Worm (Caenorhabditis elegans) whole organism, L1 larva: ENCODE measurements around the gene C35D10.8.

Source experiments
- C04F5.9 ChIP-seq: sonication (generic microtip); optimal IDR thresholded peaks from 2 replicates; lab custom pipeline; 2016; ENCODE audit warnings: missing genetic modification characterization, missing compliant biosample characterization
- C16A3.4 ChIP-seq: fragments of 150-350 bp; optimal IDR thresholded peaks from 2 replicates; lab custom pipeline; 2014; ENCODE audit warnings: missing biosample characterization, missing genetic modification characterization
- C34B4.2 ChIP-seq: sonication (generic microtip); optimal IDR thresholded peaks from 2 replicates; lab custom pipeline; 2017; ENCODE audit warnings: mild to moderate bottlenecking, missing genetic modification characterization, missing compliant biosample characterization
- F16B12.6 ChIP-seq: fragments of 150-350 bp; optimal IDR thresholded peaks from 2 replicates; lab custom pipeline; 2014; ENCODE audit warnings: missing biosample characterization, missing genetic modification characterization
- Y116A8C.19 ChIP-seq: sonication (generic microtip); optimal IDR thresholded peaks from 2 replicates; lab custom pipeline; 2016; ENCODE audit warnings: missing compliant biosample characterization, missing genetic modification characterization, borderline replicate concordance
- alr-1 ChIP-seq: fragments of 200-800 bp; sonication (Bioruptor generic); optimal IDR thresholded peaks from 2 replicates; lab custom pipeline; 2018; ENCODE audit warnings: borderline replicate concordance, mild to moderate bottlenecking, missing genetic modification characterization, missing compliant biosample characterization
- aly-2 ChIP-seq: fragments of 150-350 bp; optimal IDR thresholded peaks from 2 replicates; lab custom pipeline; 2014; ENCODE audit warnings: missing biosample characterization, missing genetic modification characterization
- blmp-1 ChIP-seq: fragments of 150-350 bp; optimal IDR thresholded peaks from 2 replicates; lab custom pipeline; 2014; ENCODE audit warnings: missing biosample characterization, missing genetic modification characterization
- ceh-82 ChIP-seq, 3 experiments: fragments of 150-350 bp in 1 of 3; sonication (generic microtip) in 2 of 3; optimal IDR thresholded peaks; 2 replicates each; lab custom pipeline; 2014 to 2017; ENCODE audit warnings: missing biosample characterization in 3 of 3, missing genetic modification characterization in 3 of 3
- dpl-1 ChIP-seq, 3 experiments: fragments of 150-350 bp in 2 of 3; sonication (generic microtip) in 1 of 3; optimal IDR thresholded peaks; 2 replicates each; lab custom pipeline; 2014 to 2017; ENCODE audit warnings: missing biosample characterization in 3 of 3, missing genetic modification characterization in 3 of 3, missing genetic modification reagents in 3 of 3
- dsc-1 ChIP-seq: sonication (generic microtip); optimal IDR thresholded peaks from 2 replicates; lab custom pipeline; 2016; ENCODE audit warnings: mild to moderate bottlenecking, missing genetic modification characterization, missing compliant biosample characterization
- efl-1 ChIP-seq, 4 experiments: fragments of 150-350 bp; optimal IDR thresholded peaks in 3 of 4; peaks in 1 of 4; 1 replicate in 1 of 4; 2 replicates in 3 of 4; lab custom pipeline; 2014; ENCODE audit warnings: missing biosample characterization in 2 of 4, missing genetic modification characterization in 2 of 4, missing genetic modification reagents in 2 of 4
- fkh-8 ChIP-seq: sonication (generic microtip); optimal IDR thresholded peaks from 2 replicates; lab custom pipeline; 2016; ENCODE audit warnings: mild to moderate bottlenecking, missing genetic modification characterization, missing compliant biosample characterization
- fos-1 ChIP-seq: fragments of 150-350 bp; optimal IDR thresholded peaks from 2 replicates; lab custom pipeline; 2014; ENCODE audit warnings: missing biosample characterization, missing genetic modification characterization
- grh-1 ChIP-seq: fragments of 200-800 bp; sonication (Bioruptor generic); IDR thresholded peaks from 2 replicates; pipeline ENCODE4 v1.3.6; 2022; ENCODE audit warnings: missing genetic modification reagents, missing genetic modification characterization, missing compliant biosample characterization
- lin-14 ChIP-seq: fragments of 200-800 bp; sonication (Bioruptor generic); optimal IDR thresholded peaks from 2 replicates; lab custom pipeline; 2018; ENCODE audit warnings: mild to moderate bottlenecking, missing genetic modification characterization, moderate library complexity, missing compliant biosample characterization
- lin-15B ChIP-seq: fragments of 150-350 bp; sonication (generic microtip); optimal IDR thresholded peaks from 3 replicates; lab custom pipeline; 2014; ENCODE audit warnings: missing biosample characterization, missing genetic modification characterization
- lin-35 ChIP-seq, 2 experiments: fragments of 150-350 bp; optimal IDR thresholded peaks; 2 replicates each; lab custom pipeline; 2014; ENCODE audit warnings: missing biosample characterization in 2 of 2, missing genetic modification characterization in 2 of 2, missing genetic modification reagents in 2 of 2
- lir-3 ChIP-seq: sonication (generic microtip); optimal IDR thresholded peaks from 2 replicates; lab custom pipeline; 2016; ENCODE audit warnings: mild to moderate bottlenecking, missing genetic modification characterization, moderate library complexity, missing compliant biosample characterization; ENCODE audit not compliant: poor library complexity
- lsy-2 ChIP-seq, 2 experiments: fragments of 150-350 bp; optimal IDR thresholded peaks; 2 replicates each; lab custom pipeline; 2014; ENCODE audit warnings: missing biosample characterization in 2 of 2, missing genetic modification characterization in 2 of 2
- mep-1 ChIP-seq: fragments of 150-350 bp; optimal IDR thresholded peaks from 2 replicates; lab custom pipeline; 2014; ENCODE audit warnings: missing biosample characterization, missing genetic modification characterization
- nhr-12 ChIP-seq: sonication (generic microtip); optimal IDR thresholded peaks from 2 replicates; lab custom pipeline; 2017; ENCODE audit warnings: missing biosample characterization, missing genetic modification characterization
- nhr-19 ChIP-seq: fragments of 200-800 bp; sonication (Bioruptor generic); conservative IDR thresholded peaks from 2 replicates; pipeline ENCODE4 v1.3.6; 2022; ENCODE audit warnings: missing genetic modification characterization, missing compliant biosample characterization
- nhr-20 ChIP-seq: sonication (generic microtip); optimal IDR thresholded peaks from 2 replicates; lab custom pipeline; 2016; ENCODE audit warnings: mild to moderate bottlenecking, missing genetic modification characterization, missing compliant biosample characterization
- nhr-47 ChIP-seq: sonication (generic microtip); optimal IDR thresholded peaks from 2 replicates; lab custom pipeline; 2016; ENCODE audit warnings: mild to moderate bottlenecking, missing genetic modification characterization, moderate library complexity, missing compliant biosample characterization
- nhr-71 ChIP-seq: sonication (generic microtip); optimal IDR thresholded peaks from 2 replicates; lab custom pipeline; 2016; ENCODE audit warnings: mild to moderate bottlenecking, missing genetic modification characterization, moderate library complexity, missing compliant biosample characterization
- pqm-1 ChIP-seq: sonication (generic microtip); optimal IDR thresholded peaks from 3 replicates; lab custom pipeline; 2017; ENCODE audit warnings: missing biosample characterization, missing genetic modification characterization
- rnt-1 ChIP-seq: sonication (generic microtip); optimal IDR thresholded peaks from 2 replicates; lab custom pipeline; 2016; ENCODE audit warnings: mild to moderate bottlenecking, missing genetic modification characterization, moderate library complexity, missing compliant biosample characterization
- skn-1 ChIP-seq: fragments of 150-350 bp; optimal IDR thresholded peaks from 2 replicates; lab custom pipeline; 2014; ENCODE audit warnings: missing biosample characterization, missing genetic modification characterization
- snpc-4 ChIP-seq: fragments of 150-350 bp; optimal IDR thresholded peaks from 2 replicates; lab custom pipeline; 2014; ENCODE audit warnings: missing biosample characterization, missing genetic modification characterization
- snu-23 ChIP-seq: sonication (generic microtip); optimal IDR thresholded peaks from 2 replicates; lab custom pipeline; 2016; ENCODE audit warnings: missing genetic modification characterization, missing compliant biosample characterization
- sox-4 ChIP-seq: sonication (generic microtip); optimal IDR thresholded peaks from 2 replicates; lab custom pipeline; 2016; ENCODE audit warnings: missing genetic modification characterization, missing compliant biosample characterization
- sup-37 ChIP-seq: fragments of 200-800 bp; sonication (Bioruptor generic); optimal IDR thresholded peaks from 2 replicates; lab custom pipeline; 2018; ENCODE audit warnings: mild to moderate bottlenecking, missing genetic modification characterization, missing compliant biosample characterization
- swsn-7 ChIP-seq: sonication (generic microtip); optimal IDR thresholded peaks from 2 replicates; lab custom pipeline; 2016; ENCODE audit warnings: missing genetic modification characterization, missing compliant biosample characterization
- tbx-2 ChIP-seq: sonication (generic microtip); optimal IDR thresholded peaks from 2 replicates; lab custom pipeline; 2016; ENCODE audit warnings: missing genetic modification characterization, missing compliant biosample characterization
- unc-130 ChIP-seq: fragments of 150-350 bp; optimal IDR thresholded peaks from 2 replicates; lab custom pipeline; 2017; ENCODE audit warnings: missing biosample characterization, missing genetic modification characterization, inconsistent platforms
- unc-30 ChIP-seq: sonication (generic microtip); optimal IDR thresholded peaks from 2 replicates; lab custom pipeline; 2017; ENCODE audit warnings: missing biosample characterization, missing genetic modification characterization
- unc-62 ChIP-seq: fragments of 150-350 bp; optimal IDR thresholded peaks from 2 replicates; lab custom pipeline; 2014; ENCODE audit warnings: missing biosample characterization, missing genetic modification reagents, missing genetic modification characterization
- xbp-1 ChIP-seq: sonication (generic microtip); optimal IDR thresholded peaks from 2 replicates; lab custom pipeline; 2016; ENCODE audit warnings: missing genetic modification characterization, missing compliant biosample characterization
- ztf-11 ChIP-seq, 2 experiments: sonication (generic microtip); optimal IDR thresholded peaks; 2 replicates each; lab custom pipeline; 2016 to 2017; ENCODE audit warnings: missing genetic modification characterization in 2 of 2, missing biosample characterization in 1 of 2, missing compliant biosample characterization in 1 of 2
- ztf-4 ChIP-seq: fragments of 150-350 bp; optimal IDR thresholded peaks from 2 replicates; lab custom pipeline; 2014; ENCODE audit warnings: missing biosample characterization, missing genetic modification characterization

The C35D10.8 gene

DNA sequence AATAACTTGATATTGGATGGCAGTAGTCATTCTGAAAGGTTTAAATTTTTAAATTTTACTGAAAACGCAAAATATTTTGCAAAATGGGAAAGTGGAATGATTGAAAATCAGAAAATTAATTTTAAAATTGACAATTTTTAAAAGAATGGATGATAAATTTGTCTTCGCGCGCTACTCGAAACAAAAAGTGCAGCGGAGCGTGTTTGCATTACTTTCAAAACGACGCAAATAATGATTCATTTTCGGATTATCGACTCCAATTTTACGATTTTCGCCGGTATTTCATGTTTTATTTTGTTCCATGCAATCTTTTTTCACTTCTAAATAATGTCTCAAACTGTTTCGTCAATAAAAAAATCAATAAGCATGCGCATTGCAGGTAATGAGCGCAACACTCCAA lies 23.3 kb downstream of the C35D10.8 start, which contains the start of the genes tost-1 and arx-6:
Gene tost-1, minus strand, starts transcription at position 31 of the 400 bp plus-strand sequence.
Gene arx-6, plus strand, starts transcription at position 378 of the 400 bp plus-strand sequence.
- TF ChIP-seq sox-4 (tag; lab: Kevin White, UChicago) (no peak), skn-1 (tag; lab: Kevin White, UChicago) (peak; percentile 69), C34B4.2 (tag; lab: Kevin White, UChicago) (no peak), swsn-7 (tag; lab: Kevin White, UChicago) (peak; percentile 23), mep-1 (peak; percentile 39), grh-1 (GFP tag; lab: Robert Waterston, UW) (no peak), blmp-1 (tag; lab: Kevin White, UChicago) (peak; percentile 46), F16B12.6 (tag; lab: Kevin White, UChicago) (peak; percentile 4), unc-30 (tag; lab: Kevin White, UChicago) (no peak), C16A3.4 (tag; lab: Kevin White, UChicago) (peak; percentile 57), nhr-12 (no peak), lin-15B (peak; percentile 51), nhr-19 (GFP tag; lab: Robert Waterston, UW) (peak; percentile 20; the same call in 1 of the 2 replicates), snu-23 (peak; percentile 62), fos-1 (tag; lab: Kevin White, UChicago) (peak; percentile 38), sup-37 (GFP tag; lab: Kevin White, UChicago) (no peak), lin-35 (GFP tag; optimal IDR thresholded peaks at IDR 0.05; lab: Kevin White, UChicago) (peak; percentile 85 to 94), unc-62 (no peak), lsy-2 (tag; optimal IDR thresholded peaks at IDR 0.05; lab: Kevin White, UChicago) (peak; percentile 42 to 73), efl-1 (optimal IDR thresholded peaks at IDR 0.05; lab: Kevin White, UChicago) (peak; percentile 90 to 96), efl-1 (GFP tag; optimal IDR thresholded peaks at IDR 0.05 in 1 of 2; lab: Kevin White, UChicago) (peak; percentile 90 to 99), Y116A8C.19 (tag; lab: Kevin White, UChicago) (no peak), tbx-2 (tag; lab: Kevin White, UChicago) (peak; percentile 27), xbp-1 (tag; lab: Kevin White, UChicago) (peak; percentile 36), C04F5.9 (peak; percentile 5), alr-1 (no peak), fkh-8 (tag; lab: Kevin White, UChicago) (peak; percentile 16), snpc-4 (tag; lab: Kevin White, UChicago) (no peak), aly-2 (tag; lab: Kevin White, UChicago) (no peak), lir-3 (tag; lab: Kevin White, UChicago) (no peak), nhr-47 (tag; lab: Kevin White, UChicago) (peak; percentile 48), nhr-20 (tag; lab: Kevin White, UChicago) (peak; percentile 36), unc-130 (tag; lab: Kevin White, UChicago) (no peak), ceh-82 (tag; optimal IDR thresholded peaks at IDR 0.05; lab: Kevin White, UChicago) (peak in 2 of 3 experiments; percentile 2 to 30), lin-14 (peak; percentile 18), pqm-1 (no peak), ztf-4 (tag; lab: Kevin White, UChicago) (no peak), dpl-1 (GFP tag; optimal IDR thresholded peaks at IDR 0.05; lab: Kevin White, UChicago) (peak; percentile 84 to 92 (median 89)), dsc-1 (tag; lab: Kevin White, UChicago) (no peak), rnt-1 (tag; lab: Kevin White, UChicago) (peak; percentile 41), nhr-71 (tag; lab: Kevin White, UChicago) (peak; percentile 51)
- TF ChIP-seq, all 84 proteins: peak for 24

DNA sequence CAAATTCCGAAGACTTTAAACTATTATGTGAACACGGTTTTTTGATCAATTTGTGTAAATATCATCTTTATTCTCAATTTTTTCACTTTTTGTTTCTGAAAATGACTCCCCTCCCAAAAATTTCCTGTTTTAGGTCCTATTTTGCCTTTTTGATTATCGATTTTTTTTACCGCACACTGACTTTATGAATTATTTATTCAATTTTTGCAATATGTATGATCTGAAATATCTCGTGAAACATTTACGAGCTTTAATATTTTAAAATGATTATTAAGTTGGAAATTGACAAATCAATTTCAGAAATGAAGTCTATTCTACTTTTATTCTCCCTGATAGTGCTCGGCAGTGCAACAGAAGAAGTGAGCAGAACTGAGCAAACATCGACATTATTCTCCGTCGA lies 24.4 kb downstream of the C35D10.8 start, which contains the start of gene C35D10.1:
Gene C35D10.1, plus strand, starts transcription at position 301 of the 400 bp plus-strand sequence.
- TF ChIP-seq ztf-11 (tag; optimal IDR thresholded peaks at IDR 0.05; lab: Kevin White, UChicago) (no peak), unc-130 (tag; lab: Kevin White, UChicago) (no peak), snpc-4 (tag; lab: Kevin White, UChicago) (no peak), efl-1 (optimal IDR thresholded peaks at IDR 0.05; lab: Kevin White, UChicago) (no peak), efl-1 (GFP tag; optimal IDR thresholded peaks at IDR 0.05 in 1 of 2; lab: Kevin White, UChicago) (peak in 1 of 2 experiments; percentile 74)
